Worm (Caenorhabditis elegans): ENCODE data around the gene C05E11.6.
A peak's percentile ranks its signal among the peaks of the same experiment; 100 is the strongest.

The C05E11.6 gene

DNA sequence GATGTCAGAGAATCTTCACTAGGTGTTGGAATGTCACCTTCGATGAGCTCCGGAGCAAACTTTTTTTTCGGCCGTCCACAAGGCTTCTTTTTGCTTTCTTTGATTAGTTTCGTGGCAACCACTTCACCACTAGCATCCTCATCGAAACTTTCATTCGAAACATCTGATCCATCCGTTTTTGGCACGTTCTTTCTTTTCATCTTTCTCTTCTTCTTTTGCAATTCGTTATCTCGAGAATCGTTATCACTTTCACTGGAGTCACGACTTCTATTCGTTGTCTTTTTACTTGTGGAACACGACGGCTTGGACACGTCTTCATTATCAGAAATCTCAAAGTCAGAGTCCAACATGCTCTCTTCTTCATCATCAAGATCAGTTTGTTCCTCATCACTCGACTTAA is 42.2 kb downstream of the C05E11.6 start:
- TF ChIP-seq mml-1 (tag; optimal IDR thresholded peaks at IDR 0.05): no peak
- TF ChIP-seq nhr-25 (tag; optimal IDR thresholded peaks at IDR 0.05): no peak
- no peak for TF ChIP-seq hmg-11 (tag; optimal IDR thresholded peaks at IDR 0.05)
- no peak for TF ChIP-seq pha-4 (tag; optimal IDR thresholded peaks at IDR 0.05)
- TF ChIP-seq nhr-43 (tag; optimal IDR thresholded peaks at IDR 0.05; ENCODE audit: poor library complexity, severe bottlenecking): no peak
- TF ChIP-seq aly-2 (tag; optimal IDR thresholded peaks at IDR 0.05): no peak
- no peak for TF ChIP-seq ceh-82 (tag; optimal IDR thresholded peaks at IDR 0.05)
- no peak for TF ChIP-seq zag-1 (tag; optimal IDR thresholded peaks at IDR 0.05)
- no peak for TF ChIP-seq unc-39 (tag; optimal IDR thresholded peaks at IDR 0.05)
- no peak for TF ChIP-seq nhr-67 (tag; optimal IDR thresholded peaks at IDR 0.05)
- TF ChIP-seq ceh-16 (tag; optimal IDR thresholded peaks at IDR 0.05): no peak
- TF ChIP-seq ztf-4 (tag; optimal IDR thresholded peaks at IDR 0.05): no peak
- no peak for TF ChIP-seq lin-39 (tag; optimal IDR thresholded peaks at IDR 0.05)
- TF ChIP-seq sea-2 (GFP tag; optimal IDR thresholded peaks at IDR 0.05): no peak
- TF ChIP-seq eor-1 (tag; optimal IDR thresholded peaks at IDR 0.05): no peak
- TF ChIP-seq snpc-4 (tag; optimal IDR thresholded peaks at IDR 0.05): no peak
- TF ChIP-seq ztf-11 (tag; optimal IDR thresholded peaks at IDR 0.05): no peak

ce11 chrX:4605828-4606227 is 43.9 kb downstream of the C05E11.6 start, which contains the start of gene spat-3:
Gene spat-3, minus strand, starts transcription at chrX:4605928.
- no peak for TF ChIP-seq nhr-25 (tag; optimal IDR thresholded peaks at IDR 0.05)
- TF ChIP-seq skn-1 (tag; optimal IDR thresholded peaks at IDR 0.05): no peak
- TF ChIP-seq fos-1 (tag; optimal IDR thresholded peaks at IDR 0.05): no peak
- TF ChIP-seq fkh-10 (GFP tag; optimal IDR thresholded peaks at IDR 0.05): no peak
- TF ChIP-seq daf-12 (tag; optimal IDR thresholded peaks at IDR 0.05): no peak
- no peak for TF ChIP-seq lsy-12 (tag; optimal IDR thresholded peaks at IDR 0.05)
- TF ChIP-seq egl-5 (tag; optimal IDR thresholded peaks at IDR 0.05): no peak
- TF ChIP-seq fkh-2 (tag; optimal IDR thresholded peaks at IDR 0.05): no peak
- TF ChIP-seq ceh-9 (tag; optimal IDR thresholded peaks at IDR 0.05): no peak
- TF ChIP-seq nhr-28 (tag; optimal IDR thresholded peaks at IDR 0.05): no peak

- peak; percentile 42 for TF ChIP-seq lin-15B (tag; optimal IDR thresholded peaks at IDR 0.05)
- TF ChIP-seq jun-1 (tag; optimal IDR thresholded peaks at IDR 0.05): peak; percentile 70
- TF ChIP-seq pha-4 (tag; optimal IDR thresholded peaks at IDR 0.05): peak; percentile 34
- TF ChIP-seq nfya-1 (tag; optimal IDR thresholded peaks at IDR 0.05; ENCODE audit: insufficient read depth): peak; percentile 53
- TF ChIP-seq zag-1 (tag; optimal IDR thresholded peaks at IDR 0.05): peak; percentile 41
- peak; percentile 93 for TF ChIP-seq elt-2 (tag; optimal IDR thresholded peaks at IDR 0.05)
- peak; percentile 12 for TF ChIP-seq elt-1 (tag; optimal IDR thresholded peaks at IDR 0.05)
- TF ChIP-seq lin-39 (tag; optimal IDR thresholded peaks at IDR 0.05): peak; percentile 77
- TF ChIP-seq nhr-25 (tag; optimal IDR thresholded peaks at IDR 0.05): peak; percentile 86
- TF ChIP-seq nhr-23 (tag; optimal IDR thresholded peaks at IDR 0.05): peak; percentile 8
- TF ChIP-seq pqm-1 (tag; optimal IDR thresholded peaks at IDR 0.05): peak; percentile 5
- TF ChIP-seq tbx-2 (tag; optimal IDR thresholded peaks at IDR 0.05): peak; percentile 14
- TF ChIP-seq lsy-12 (tag; optimal IDR thresholded peaks at IDR 0.05): peak; percentile 95
- peak; percentile 72 for TF ChIP-seq hmg-11 (tag; optimal IDR thresholded peaks at IDR 0.05)
- TF ChIP-seq nhr-43 (tag; optimal IDR thresholded peaks at IDR 0.05; ENCODE audit: poor library complexity, severe bottlenecking): peak; percentile 80
These were observed 44.5 kb downstream of the C05E11.6 start for ce11 chrX:4606389-4606880.

DNA sequence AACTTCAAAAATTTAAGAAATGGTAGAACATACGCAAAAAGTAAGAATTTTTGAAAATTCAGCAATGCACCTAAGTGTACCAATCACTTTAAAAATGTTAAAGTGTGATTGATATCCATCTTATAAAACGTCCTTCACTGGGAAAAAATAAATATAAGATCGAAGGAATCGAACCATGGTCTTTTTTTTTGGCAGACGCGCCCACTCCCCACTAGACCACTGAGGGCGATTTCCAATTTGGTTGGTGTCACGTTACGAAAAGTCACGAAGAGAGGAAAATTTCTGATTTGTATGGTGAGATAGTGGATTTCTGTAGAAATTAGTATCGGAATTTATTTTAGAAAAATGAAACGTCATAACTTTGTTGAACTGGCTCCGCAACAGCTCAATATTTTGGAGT is 45.3 kb downstream of the C05E11.6 start:
- no peak for TF ChIP-seq ztf-11 (tag; optimal IDR thresholded peaks at IDR 0.05)
- no peak for TF ChIP-seq lin-15B (tag; optimal IDR thresholded peaks at IDR 0.05)
- no peak for TF ChIP-seq nhr-67 (tag; optimal IDR thresholded peaks at IDR 0.05)
- TF ChIP-seq fkh-2 (tag; optimal IDR thresholded peaks at IDR 0.05): no peak
- TF ChIP-seq nhr-43 (tag; optimal IDR thresholded peaks at IDR 0.05; ENCODE audit: poor library complexity, severe bottlenecking): no peak
- TF ChIP-seq nfya-1 (tag; optimal IDR thresholded peaks at IDR 0.05; ENCODE audit: insufficient read depth): no peak
- no peak for TF ChIP-seq ceh-28 (tag; optimal IDR thresholded peaks at IDR 0.05)
- no peak for TF ChIP-seq pha-4 (tag; optimal IDR thresholded peaks at IDR 0.05)
- no peak for TF ChIP-seq pqm-1 (tag; optimal IDR thresholded peaks at IDR 0.05)

DNA sequence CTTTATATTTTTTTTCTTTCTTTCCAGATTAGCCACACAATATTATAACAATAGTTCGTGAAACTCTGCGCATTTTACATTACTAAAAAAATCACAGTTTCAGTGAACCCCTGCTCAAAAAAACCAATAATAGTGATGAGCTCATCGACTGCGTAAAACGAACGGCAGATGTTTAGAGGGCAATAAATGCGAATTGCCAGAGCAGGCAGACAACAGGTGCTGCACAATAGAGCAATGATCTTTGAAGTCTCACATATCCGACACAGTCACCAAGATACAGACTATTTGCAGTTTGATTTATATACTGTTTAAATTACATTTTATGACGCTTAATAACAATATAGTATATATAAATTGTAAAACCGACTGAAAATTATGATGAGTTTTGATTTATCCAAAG is 47.7 kb downstream of the C05E11.6 start:
- TF ChIP-seq snpc-4 (tag; optimal IDR thresholded peaks at IDR 0.05) (no peak), skn-1 (tag; optimal IDR thresholded peaks at IDR 0.05) (no peak), ceh-82 (tag; optimal IDR thresholded peaks at IDR 0.05) (no peak), nhr-12 (tag; optimal IDR thresholded peaks at IDR 0.05) (no peak), daf-12 (tag; optimal IDR thresholded peaks at IDR 0.05) (no peak), fkh-10 (GFP tag; optimal IDR thresholded peaks at IDR 0.05) (no peak), lin-15B (tag; optimal IDR thresholded peaks at IDR 0.05) (no peak), egl-5 (tag; optimal IDR thresholded peaks at IDR 0.05) (peak; percentile 23), mdl-1 (tag; optimal IDR thresholded peaks at IDR 0.05) (no peak)

All from whole organism, L3 larva.